Fruit fly (Drosophila melanogaster) whole organism, embryonic: ENCODE results near the gene eas.

Experiments
- CG10366 ChIP-seq: fragments of 200-800 bp; sonication (Bioruptor generic); IDR thresholded peaks from 2 replicates; pipeline ENCODE4 v1.3.6; 2022; ENCODE audit warnings: missing biosample characterization, missing genetic modification characterization
- CG11085 ChIP-seq: fragments of 200-800 bp; sonication (Bioruptor generic); IDR thresholded peaks from 2 replicates; pipeline ENCODE4 v1.3.6; 2022; ENCODE audit warnings: missing biosample characterization, missing genetic modification characterization
- CG11456 ChIP-seq: fragments of 200-800 bp; sonication (Bioruptor generic); IDR thresholded peaks from 3 replicates; pipeline ENCODE4 v1.3.6; 2022; ENCODE audit warnings: missing biosample characterization, missing genetic modification characterization
- CG12659 ChIP-seq: fragments of 200-800 bp; sonication (Bioruptor generic); optimal IDR thresholded peaks from 3 replicates; lab custom pipeline; 2017; ENCODE audit warnings: mild to moderate bottlenecking, missing biosample characterization, missing genetic modification reagents, missing genetic modification characterization
- CG1647 ChIP-seq: fragments of 200-800 bp; sonication (Bioruptor generic); optimal IDR thresholded peaks from 3 replicates; lab custom pipeline; 2016; ENCODE audit warnings: missing biosample characterization, missing genetic modification characterization
- CG16813 ChIP-seq: fragments of 200-800 bp; sonication (Bioruptor generic); IDR thresholded peaks from 3 replicates; pipeline ENCODE4 v1.3.6; 2022; ENCODE audit warnings: missing biosample characterization, missing genetic modification characterization; ENCODE audit not compliant: partially characterized antibody
- CG16863 ChIP-seq: fragments of 200-800 bp; sonication (Bioruptor generic); optimal IDR thresholded peaks from 3 replicates; lab custom pipeline; 2016; ENCODE audit warnings: missing biosample characterization, missing genetic modification characterization
- CG17829 ChIP-seq: fragments of 200-800 bp; optimal IDR thresholded peaks from 2 replicates; lab custom pipeline; 2019; ENCODE audit warnings: missing biosample characterization, mild to moderate bottlenecking, missing genetic modification characterization, moderate library complexity
- CG2129 ChIP-seq: fragments of 200-800 bp; sonication (Bioruptor generic); IDR thresholded peaks from 2 replicates; pipeline ENCODE4 v1.3.6; 2022; ENCODE audit warnings: missing biosample characterization, missing genetic modification characterization; ENCODE audit not compliant: partially characterized antibody
- CG2889 ChIP-seq: fragments of 200-800 bp; sonication (Bioruptor generic); IDR thresholded peaks from 3 replicates; pipeline ENCODE4 v1.3.6; 2022; ENCODE audit warnings: missing biosample characterization, missing genetic modification characterization
- CG30403 ChIP-seq: fragments of 200-800 bp; sonication (Bioruptor generic); optimal IDR thresholded peaks from 3 replicates; lab custom pipeline; 2016; ENCODE audit warnings: missing biosample characterization, missing genetic modification characterization
- CG3847 ChIP-seq: fragments of 200-800 bp; sonication (Bioruptor generic); IDR thresholded peaks from 2 replicates; pipeline ENCODE4 v1.3.6; 2022; ENCODE audit warnings: missing biosample characterization, missing genetic modification characterization
- CG3995 ChIP-seq: fragments of 200-800 bp; sonication (Bioruptor generic); optimal IDR thresholded peaks from 3 replicates; lab custom pipeline; 2016; ENCODE audit warnings: missing biosample characterization, missing genetic modification characterization
- CG4424 ChIP-seq: fragments of 200-800 bp; sonication (Bioruptor generic); optimal IDR thresholded peaks from 3 replicates; lab custom pipeline; 2016; ENCODE audit warnings: missing biosample characterization, missing genetic modification characterization
- CG6791 ChIP-seq: fragments of 200-800 bp; sonication (Bioruptor generic); IDR thresholded peaks from 3 replicates; pipeline ENCODE4 v1.3.6; 2022; ENCODE audit warnings: missing biosample characterization, missing genetic modification characterization; ENCODE audit not compliant: partially characterized antibody
- CG7963 ChIP-seq: fragments of 200-800 bp; sonication (Bioruptor generic); IDR thresholded peaks from 3 replicates; pipeline ENCODE4 v1.3.6; 2022; ENCODE audit warnings: missing biosample characterization, missing genetic modification characterization; ENCODE audit not compliant: partially characterized antibody
- CHES-1-like ChIP-seq: fragments of 200-800 bp; sonication (Bioruptor generic); optimal IDR thresholded peaks from 2 replicates; lab custom pipeline; 2016; ENCODE audit warnings: missing biosample characterization, missing genetic modification characterization
- Dip3 ChIP-seq: fragments of 200-800 bp; sonication (Bioruptor generic); optimal IDR thresholded peaks from 3 replicates; lab custom pipeline; 2016; ENCODE audit warnings: missing biosample characterization, missing genetic modification characterization
- Doc3 ChIP-seq: fragments of 200-800 bp; sonication (Bioruptor generic); IDR thresholded peaks from 3 replicates; pipeline ENCODE4 v1.3.6; 2022; ENCODE audit warnings: missing biosample characterization, missing genetic modification characterization; ENCODE audit not compliant: partially characterized antibody
- HmgD ChIP-seq: fragments of 200-800 bp; sonication (Bioruptor generic); optimal IDR thresholded peaks from 3 replicates; lab custom pipeline; 2016; ENCODE audit warnings: missing biosample characterization, missing genetic modification characterization
- Hmr ChIP-seq: fragments of 200-800 bp; sonication (Bioruptor generic); optimal IDR thresholded peaks from 3 replicates; lab custom pipeline; 2017; ENCODE audit warnings: mild to moderate bottlenecking, missing biosample characterization, missing genetic modification reagents, missing genetic modification characterization
- Hsf ChIP-seq: fragments of 200-800 bp; sonication (Bioruptor generic); optimal IDR thresholded peaks from 3 replicates; lab custom pipeline; 2016; ENCODE audit warnings: missing biosample characterization, missing genetic modification characterization
- Lhr ChIP-seq: fragments of 200-800 bp; sonication (Bioruptor generic); optimal IDR thresholded peaks from 3 replicates; lab custom pipeline; 2017; ENCODE audit warnings: mild to moderate bottlenecking, missing biosample characterization, missing genetic modification reagents, missing genetic modification characterization
- Med ChIP-seq: fragments of 200-800 bp; sonication (Bioruptor generic); peaks from one replicate; lab custom pipeline; 2016; ENCODE audit warnings: missing biosample characterization, missing genetic modification characterization, mild to moderate bottlenecking, inconsistent platforms, moderate library complexity
- Opbp ChIP-seq: fragments of 200-800 bp; sonication (Bioruptor generic); IDR thresholded peaks from 3 replicates; pipeline ENCODE4 v1.3.6; 2022; ENCODE audit warnings: missing biosample characterization, missing genetic modification characterization; ENCODE audit not compliant: partially characterized antibody
- Sin3A ChIP-seq: fragments of >200 bp; optimal IDR thresholded peaks from 2 replicates; lab custom pipeline; 2018
- Vsx1 ChIP-seq: fragments of 200-800 bp; sonication (Bioruptor generic); optimal IDR thresholded peaks from 2 replicates; lab custom pipeline; 2017; ENCODE audit warnings: missing biosample characterization, mild to moderate bottlenecking, missing genetic modification characterization, missing genetic modification reagents
- Xbp1 ChIP-seq: fragments of 200-800 bp; sonication (Bioruptor generic); optimal IDR thresholded peaks from 3 replicates; lab custom pipeline; 2016; ENCODE audit warnings: missing biosample characterization, mild to moderate bottlenecking, missing genetic modification characterization
- amos ChIP-seq: fragments of 200-800 bp; sonication (Bioruptor generic); IDR thresholded peaks from 2 replicates; pipeline ENCODE4 v1.3.6; 2022; ENCODE audit warnings: missing biosample characterization, missing genetic modification characterization; ENCODE audit not compliant: partially characterized antibody
- ato ChIP-seq: fragments of 200-800 bp; sonication (Bioruptor generic); IDR thresholded peaks from 2 replicates; pipeline ENCODE4 v1.3.6; 2022; ENCODE audit warnings: missing biosample characterization, missing genetic modification characterization; ENCODE audit not compliant: partially characterized antibody
- bbx ChIP-seq: fragments of 200-800 bp; sonication (Bioruptor generic); IDR thresholded peaks from 2 replicates; pipeline ENCODE4 v1.3.6; 2022; ENCODE audit warnings: missing biosample characterization, missing genetic modification characterization; ENCODE audit not compliant: partially characterized antibody
- chn ChIP-seq: fragments of 200-800 bp; sonication (Bioruptor generic); optimal IDR thresholded peaks from 2 replicates; lab custom pipeline; 2016; ENCODE audit warnings: missing biosample characterization, missing genetic modification characterization
- dpn ChIP-seq, 2 experiments: fragments of 200-800 bp; sonication (Bioruptor generic); optimal IDR thresholded peaks; 3 replicates each; lab custom pipeline; 2016; ENCODE audit warnings: missing biosample characterization in 2 of 2, missing genetic modification characterization in 2 of 2
- her ChIP-seq: fragments of 200-800 bp; sonication (Bioruptor generic); optimal IDR thresholded peaks from 2 replicates; lab custom pipeline; 2016; ENCODE audit warnings: missing biosample characterization, missing genetic modification characterization
- insv ChIP-seq, 2 experiments: fragments of 200-800 bp; sonication (Bioruptor generic); optimal IDR thresholded peaks; 3 replicates each; lab custom pipeline; 2016 to 2018; ENCODE audit warnings: missing biosample characterization in 2 of 2, missing genetic modification characterization in 2 of 2
- inv ChIP-seq: fragments of 200-800 bp; sonication (Bioruptor generic); IDR thresholded peaks from 2 replicates; pipeline ENCODE4 v1.3.6; 2022; ENCODE audit warnings: missing biosample characterization, missing genetic modification characterization; ENCODE audit not compliant: partially characterized antibody
- jumu ChIP-seq: fragments of 200-800 bp; sonication (Bioruptor generic); optimal IDR thresholded peaks from 3 replicates; lab custom pipeline; 2016; ENCODE audit warnings: missing biosample characterization, missing genetic modification characterization
- kah ChIP-seq: fragments of 200-800 bp; sonication (Bioruptor generic); optimal IDR thresholded peaks from 2 replicates; lab custom pipeline; 2018; ENCODE audit warnings: missing biosample characterization, mild to moderate bottlenecking, missing genetic modification characterization
- lilli ChIP-seq: fragments of 200-800 bp; sonication (Bioruptor generic); optimal IDR thresholded peaks from 3 replicates; lab custom pipeline; 2016; ENCODE audit warnings: missing biosample characterization, missing genetic modification characterization
- maf-S ChIP-seq: fragments of 200-800 bp; sonication (Bioruptor generic); optimal IDR thresholded peaks from 2 replicates; lab custom pipeline; 2016; ENCODE audit warnings: missing biosample characterization, missing genetic modification characterization
- oc ChIP-seq: fragments of 200-800 bp; sonication (Bioruptor generic); optimal IDR thresholded peaks from 2 replicates; lab custom pipeline; 2018; ENCODE audit warnings: missing biosample characterization, mild to moderate bottlenecking, missing genetic modification characterization, moderate library complexity
- onecut ChIP-seq: fragments of 200-800 bp; sonication (Bioruptor generic); IDR thresholded peaks from 2 replicates; pipeline ENCODE4 v1.3.6; 2022; ENCODE audit warnings: missing biosample characterization, missing genetic modification characterization
- p53 ChIP-seq: fragments of 200-800 bp; sonication (Bioruptor generic); optimal IDR thresholded peaks from 2 replicates; lab custom pipeline; 2016; ENCODE audit warnings: missing biosample characterization, missing genetic modification characterization
- row ChIP-seq: fragments of 200-800 bp; sonication (Bioruptor generic); IDR thresholded peaks from 3 replicates; pipeline ENCODE4 v1.3.6; 2022; ENCODE audit warnings: missing biosample characterization, missing genetic modification characterization
- sna ChIP-seq: fragments of 200-800 bp; sonication (Bioruptor generic); IDR thresholded peaks from 2 replicates; pipeline ENCODE4 v1.3.6; 2022; ENCODE audit warnings: missing biosample characterization, missing genetic modification characterization; ENCODE audit not compliant: partially characterized antibody
- stwl ChIP-seq: fragments of 200-800 bp; sonication (Bioruptor generic); optimal IDR thresholded peaks from 3 replicates; lab custom pipeline; 2018; ENCODE audit warnings: missing biosample characterization, mild to moderate bottlenecking, missing genetic modification characterization, moderate library complexity
- tna ChIP-seq: fragments of 200-800 bp; sonication (Bioruptor generic); IDR thresholded peaks from 2 replicates; pipeline ENCODE4 v1.3.6; 2022; ENCODE audit warnings: missing biosample characterization, missing genetic modification characterization; ENCODE audit not compliant: partially characterized antibody
- usp ChIP-seq: fragments of >200 bp; optimal IDR thresholded peaks from 2 replicates; lab custom pipeline; 2017; ENCODE audit warnings: missing biosample characterization, missing genetic modification characterization

eas gene

dm6 chrX:16277878-16278506, at the start of gene eas (continued):
- peak; percentile 20 for TF ChIP-seq CG4424
- TF ChIP-seq her (GFP tag; lab: Kevin White, UChicago), result peak; percentile 42
- peak; percentile 87 for TF ChIP-seq amos
- TF ChIP-seq jumu (GFP tag; lab: Kevin White, UChicago), result peak; percentile 4
- peak; percentile 63 for TF ChIP-seq Lhr (GFP tag; lab: Kevin White, UChicago)
- peak; percentile 72; the same call in 2 of the 3 replicates for TF ChIP-seq CG7963 (GFP tag; lab: Robert Waterston, UW)
- TF ChIP-seq Med, result peak; percentile 79
- no peak for TF ChIP-seq usp (GFP tag; lab: Kevin White, UChicago)
- peak; percentile 53; the same call in 2 of the 3 replicates for TF ChIP-seq CG11456 (GFP tag; lab: Robert Waterston, UW)
- 0 out of 2 replicates have a peak, but pooled peaks have one; percentile 7 for TF ChIP-seq CG10366 (GFP tag; lab: Robert Waterston, UW)
- TF ChIP-seq CG2129 (GFP tag; lab: Robert Waterston, UW), result peak; percentile 31; the same call in 1 of the 2 replicates
- TF ChIP-seq Xbp1 (GFP tag; lab: Kevin White, UChicago), result peak; percentile 27
- TF ChIP-seq CG12659 (GFP tag; lab: Kevin White, UChicago), result peak; percentile 47
- peak; percentile 63 for TF ChIP-seq row (GFP tag; lab: Robert Waterston, UW)
- TF ChIP-seq bbx (GFP tag; lab: Robert Waterston, UW), result peak; percentile 70
- peak; percentile 43 for TF ChIP-seq lilli (GFP tag; lab: Kevin White, UChicago)
- TF ChIP-seq onecut (GFP tag; lab: Robert Waterston, UW), result peak; percentile 93
- no peak for TF ChIP-seq CG11085
- peak; percentile 50 for TF ChIP-seq HmgD
- TF ChIP-seq dpn (GFP tag; optimal IDR thresholded peaks at IDR 0.05; lab: Kevin White, UChicago), result peak in 1 of 2 experiments; percentile 37
- peak; percentile 41; the same call in 1 of the 2 replicates for TF ChIP-seq sna (GFP tag; lab: Robert Waterston, UW)
- peak; percentile 75 for TF ChIP-seq Opbp (GFP tag; lab: Robert Waterston, UW)
- peak; percentile 80 for TF ChIP-seq CG16813 (GFP tag; lab: Robert Waterston, UW)
- TF ChIP-seq CG30403 (GFP tag; lab: Kevin White, UChicago), result peak; percentile 10
- TF ChIP-seq Sin3A (lab: Kevin White, UChicago), result peak; percentile 92
- TF ChIP-seq inv (GFP tag; lab: Robert Waterston, UW), result peak; percentile 69
- peak; percentile 60 for TF ChIP-seq stwl (tag; lab: Kevin White, UChicago)
- peak; percentile 64 for TF ChIP-seq ato (GFP tag; lab: Robert Waterston, UW)
- TF ChIP-seq CG6791 (GFP tag; lab: Robert Waterston, UW), result peak; percentile 77
- TF ChIP-seq oc (tag; lab: Kevin White, UChicago), result no peak
- no peak for TF ChIP-seq CG17829 (tag; lab: Kevin White, UChicago)
- TF ChIP-seq p53 (GFP tag; lab: Kevin White, UChicago), result peak; percentile 44
- no peak for TF ChIP-seq Vsx1
- no peak for TF ChIP-seq maf-S (GFP tag; lab: Kevin White, UChicago)
- TF ChIP-seq Hmr (GFP tag; lab: Kevin White, UChicago), result peak; percentile 25
- TF ChIP-seq tna, result peak; percentile 56; the same call in 1 of the 2 replicates
- TF ChIP-seq chn, result peak; percentile 27
- peak; percentile 11 for TF ChIP-seq Dip3 (GFP tag; lab: Kevin White, UChicago)
- peak; percentile 30 for TF ChIP-seq CG16863
- TF ChIP-seq CG3995 (GFP tag; lab: Kevin White, UChicago), result peak; percentile 67
- TF ChIP-seq Doc3 (GFP tag; lab: Robert Waterston, UW), result peak; percentile 54; the same call in 2 of the 3 replicates
- peak; percentile 37; the same call in 1 of the 2 replicates for TF ChIP-seq CG3847 (GFP tag; lab: Robert Waterston, UW)
- peak; percentile 10 for TF ChIP-seq Hsf (GFP tag; lab: Kevin White, UChicago)
- no peak for TF ChIP-seq CG2889 (GFP tag; lab: Robert Waterston, UW)
- no peak for TF ChIP-seq kah (GFP tag; lab: Kevin White, UChicago)
- TF ChIP-seq CHES-1-like (GFP tag; lab: Kevin White, UChicago), result peak; percentile 22
- TF ChIP-seq CG1647, result peak; percentile 5
- TF ChIP-seq insv (GFP tag; optimal IDR thresholded peaks at IDR 0.05; lab: Kevin White, UChicago), result peak; percentile 24 to 92
